Worm (Caenorhabditis elegans) whole organism, early embryonic: ENCODE results near the gene ZK622.1.
A peak's percentile ranks its signal among the peaks of the same experiment; 100 is the strongest.

Experiments
- B0310.2 ChIP-seq: sonication (generic microtip); optimal IDR thresholded peaks from 2 replicates; lab custom pipeline; 2016; ENCODE audit warnings: mild to moderate bottlenecking, missing genetic modification characterization, missing compliant biosample characterization
- F13C5.2 ChIP-seq: sonication (generic microtip); optimal IDR thresholded peaks from 2 replicates; lab custom pipeline; 2017; ENCODE audit warnings: mild to moderate bottlenecking, missing genetic modification characterization, inconsistent platforms, missing compliant biosample characterization
- aly-1 ChIP-seq: sonication (generic microtip); optimal IDR thresholded peaks from 2 replicates; lab custom pipeline; 2016; ENCODE audit warnings: missing genetic modification characterization, missing compliant biosample characterization
- ama-1 ChIP-seq: fragments of 150-350 bp; optimal IDR thresholded peaks from 2 replicates; lab custom pipeline; 2014
- ceh-13 ChIP-seq: fragments of 200-800 bp; sonication (Bioruptor generic); optimal IDR thresholded peaks from 2 replicates; lab custom pipeline; 2018; ENCODE audit warnings: mild to moderate bottlenecking, missing genetic modification characterization, missing compliant biosample characterization
- ceh-36 ChIP-seq: sonication (generic microtip); optimal IDR thresholded peaks from 2 replicates; lab custom pipeline; 2016; ENCODE audit warnings: missing genetic modification characterization, inconsistent platforms, missing compliant biosample characterization
- ets-7 ChIP-seq: sonication (generic microtip); optimal IDR thresholded peaks from 2 replicates; lab custom pipeline; 2016; ENCODE audit warnings: missing genotype, missing genetic modification characterization, missing compliant biosample characterization
- flt-1 ChIP-seq: fragments of 200-800 bp; sonication (Bioruptor generic); IDR thresholded peaks from 2 replicates; pipeline ENCODE4 v1.3.6; 2022; ENCODE audit warnings: missing genetic modification characterization, missing compliant biosample characterization
- hmbx-1 ChIP-seq: sonication (generic microtip); optimal IDR thresholded peaks from 2 replicates; lab custom pipeline; 2016; ENCODE audit warnings: mild to moderate bottlenecking, missing genetic modification characterization, missing compliant biosample characterization
- hmg-4 ChIP-seq: fragments of 200-800 bp; sonication (Bioruptor generic); optimal IDR thresholded peaks from 2 replicates; lab custom pipeline; 2018; ENCODE audit warnings: mild to moderate bottlenecking, missing genetic modification characterization, missing compliant biosample characterization
- hnd-1 ChIP-seq: sonication (generic microtip); optimal IDR thresholded peaks from 2 replicates; lab custom pipeline; 2016; ENCODE audit warnings: missing genetic modification characterization, missing compliant biosample characterization
- pes-1 ChIP-seq: fragments of 200-800 bp; sonication (Bioruptor generic); IDR thresholded peaks from 2 replicates; pipeline ENCODE4 v1.3.6; 2022; ENCODE audit warnings: missing genetic modification reagents, missing genetic modification characterization, missing compliant biosample characterization
- scrt-1 ChIP-seq: fragments of 200-800 bp; sonication (Bioruptor generic); IDR thresholded peaks from 2 replicates; pipeline ENCODE4 v1.3.6; 2022; ENCODE audit warnings: missing genetic modification characterization, missing compliant biosample characterization
- sea-1 ChIP-seq: fragments of 200-800 bp; sonication (Bioruptor generic); conservative IDR thresholded peaks from 2 replicates; pipeline ENCODE4 v1.3.6; 2022; ENCODE audit warnings: missing genetic modification characterization, missing compliant biosample characterization
- tbx-11 ChIP-seq: fragments of 200-800 bp; sonication (Bioruptor generic); IDR thresholded peaks from 2 replicates; pipeline ENCODE4 v1.3.6; 2022; ENCODE audit warnings: missing genetic modification characterization, missing compliant biosample characterization
- tbx-37 ChIP-seq: fragments of 200-800 bp; sonication (Bioruptor generic); conservative IDR thresholded peaks from 2 replicates; pipeline ENCODE4 v1.3.6; 2022; ENCODE audit warnings: missing genetic modification reagents, missing genetic modification characterization, missing compliant biosample characterization
- tra-4 ChIP-seq: sonication (generic microtip); optimal IDR thresholded peaks from 2 replicates; lab custom pipeline; 2017; ENCODE audit warnings: missing genetic modification characterization, missing compliant biosample characterization

Gene ZK622.1

ce11 chrII:5277780-5278179 lies 15.8 kb upstream of the ZK622.1 start:
- no peak for TF ChIP-seq ceh-36 (tag; lab: Kevin White, UChicago)
- TF ChIP-seq F13C5.2 (tag; lab: Kevin White, UChicago), result no peak
- TF ChIP-seq hmbx-1, result no peak
- no peak for TF ChIP-seq scrt-1 (GFP tag; lab: Robert Waterston, UW)
- no peak for TF ChIP-seq flt-1
- no peak for TF ChIP-seq hnd-1 (tag; lab: Kevin White, UChicago)
- no peak for TF ChIP-seq hmg-4 (GFP tag; lab: Kevin White, UChicago)
- TF ChIP-seq aly-1, result no peak
- no peak for TF ChIP-seq ama-1 (lab: Kevin White, UChicago)
- TF ChIP-seq tbx-37 (GFP tag; lab: Robert Waterston, UW), result no peak
- no peak for TF ChIP-seq ets-7
- TF ChIP-seq ceh-13, result no peak
- TF ChIP-seq pes-1 (GFP tag; lab: Robert Waterston, UW), result no peak
- TF ChIP-seq sea-1, result no peak
- no peak for TF ChIP-seq tra-4 (tag; lab: Kevin White, UChicago)
- TF ChIP-seq B0310.2 (tag; lab: Kevin White, UChicago), result no peak
- no peak for TF ChIP-seq tbx-11

DNA sequence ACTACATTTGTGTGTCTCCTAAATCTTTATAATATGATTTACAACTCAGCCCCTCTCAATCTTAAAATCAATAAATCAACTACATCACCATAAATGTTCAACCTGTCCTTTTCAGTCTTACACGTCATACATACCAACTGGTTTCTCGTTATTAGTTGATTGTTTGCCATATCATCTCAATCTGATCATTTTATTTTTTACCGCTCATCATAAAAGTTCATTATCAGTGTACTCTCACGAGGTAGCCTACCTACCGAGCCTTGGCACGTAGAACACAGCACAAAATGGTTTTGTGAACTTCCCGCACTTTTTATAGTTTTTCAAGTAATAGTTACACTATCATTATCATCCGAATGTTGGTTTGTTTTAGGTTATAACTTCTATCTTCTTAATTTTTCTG lies 12.5 kb upstream of the ZK622.1 start:
- TF ChIP-seq aly-1, result no peak
- TF ChIP-seq sea-1, result no peak

DNA sequence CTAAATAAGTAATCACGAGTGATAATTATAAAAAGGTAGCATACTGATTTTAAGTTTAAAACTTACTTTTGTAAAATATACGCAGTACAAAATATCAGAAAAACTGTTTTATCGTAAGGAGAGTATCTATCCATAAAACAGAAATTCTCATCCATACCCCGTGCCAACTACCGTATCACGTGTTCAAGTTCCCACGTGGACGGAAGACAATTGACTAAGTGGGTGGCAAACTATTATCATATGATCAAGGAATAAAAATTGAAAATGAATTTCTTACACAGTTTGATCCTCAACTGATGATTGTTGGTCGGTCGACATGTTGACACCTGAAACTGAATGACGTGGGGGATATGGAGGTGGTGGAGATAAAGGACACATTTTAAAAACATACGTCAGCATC lies 11.4 kb upstream of the ZK622.1 start, which contains the start of gene pmt-1:
Gene pmt-1 (minus strand): TSS at position 332 of the 400 bp plus-strand sequence.
- TF ChIP-seq tbx-11, result no peak

- TF ChIP-seq ets-7 (no peak), tbx-37 (GFP tag; lab: Robert Waterston, UW) (no peak), ama-1 (lab: Kevin White, UChicago) (no peak), sea-1 (no peak), tra-4 (tag; lab: Kevin White, UChicago) (no peak), hmg-4 (GFP tag; lab: Kevin White, UChicago) (no peak), ceh-13 (no peak), B0310.2 (tag; lab: Kevin White, UChicago) (no peak), hnd-1 (tag; lab: Kevin White, UChicago) (no peak), tbx-11 (no peak), pes-1 (GFP tag; lab: Robert Waterston, UW) (no peak), flt-1 (no peak), hmbx-1 (no peak), aly-1 (no peak), ceh-36 (tag; lab: Kevin White, UChicago) (no peak)
Observed at ce11 chrII:5282740-5283281, 10.8 kb upstream of the ZK622.1 start.

DNA sequence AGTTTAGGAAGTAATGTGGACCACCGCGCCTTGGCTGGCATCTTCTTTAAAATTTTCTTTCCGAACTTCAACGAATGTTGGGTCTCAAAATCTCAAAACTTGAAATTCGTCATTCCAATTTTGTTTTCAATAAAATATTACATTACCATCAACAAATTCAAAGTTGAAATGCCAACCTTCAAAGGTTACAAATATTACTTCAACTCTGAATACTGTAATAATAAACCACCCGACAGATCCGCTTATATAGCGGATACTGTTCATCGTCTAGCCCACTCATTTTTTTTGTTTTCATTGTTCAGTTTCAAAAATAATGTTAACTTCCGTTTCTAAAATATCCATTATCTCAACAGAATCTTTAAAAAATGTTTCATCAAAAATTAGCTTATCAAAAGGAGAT lies 8.6 kb upstream of the ZK622.1 start, which contains the start of gene gur-5:
Gene gur-5 (plus strand): TSS at position 301 of the 400 bp plus-strand sequence.
- no peak for TF ChIP-seq scrt-1 (GFP tag; lab: Robert Waterston, UW)
- TF ChIP-seq hmg-4 (GFP tag; lab: Kevin White, UChicago), result no peak
- no peak for TF ChIP-seq B0310.2 (tag; lab: Kevin White, UChicago)
- TF ChIP-seq pes-1 (GFP tag; lab: Robert Waterston, UW), result no peak
- TF ChIP-seq tbx-11, result no peak
- no peak for TF ChIP-seq hmbx-1
- no peak for TF ChIP-seq sea-1
- no peak for TF ChIP-seq hnd-1 (tag; lab: Kevin White, UChicago)
- TF ChIP-seq ama-1 (lab: Kevin White, UChicago), result no peak
- TF ChIP-seq ets-7, result no peak
- TF ChIP-seq tbx-37 (GFP tag; lab: Robert Waterston, UW), result no peak
- no peak for TF ChIP-seq ceh-36 (tag; lab: Kevin White, UChicago)

ce11 chrII:5289142-5289541 lies 4.5 kb upstream of the ZK622.1 start, which contains the start of gene ZK622.5:
Gene ZK622.5 (plus strand): TSS chrII:5289442.
- TF ChIP-seq hmbx-1, result no peak
- no peak for TF ChIP-seq tbx-37 (GFP tag; lab: Robert Waterston, UW)
- TF ChIP-seq tra-4 (tag; lab: Kevin White, UChicago), result no peak
- TF ChIP-seq flt-1, result no peak
- TF ChIP-seq B0310.2 (tag; lab: Kevin White, UChicago), result no peak
- TF ChIP-seq aly-1, result no peak
- no peak for TF ChIP-seq hnd-1 (tag; lab: Kevin White, UChicago)

ce11 chrII:5291051-5291450 lies 2.5 kb upstream of the ZK622.1 start:
- TF ChIP-seq ceh-13 (no peak), hmbx-1 (no peak), tbx-11 (no peak), hmg-4 (GFP tag; lab: Kevin White, UChicago) (no peak)

- TF ChIP-seq F13C5.2 (tag; lab: Kevin White, UChicago) (peak; percentile 91), B0310.2 (tag; lab: Kevin White, UChicago) (peak; percentile 75), ceh-13 (peak; percentile 88), sea-1 (peak; percentile 91), hnd-1 (tag; lab: Kevin White, UChicago) (peak; percentile 81), ceh-36 (tag; lab: Kevin White, UChicago) (peak; percentile 82), flt-1 (peak; percentile 93), aly-1 (peak; percentile 86), hmbx-1 (peak; percentile 73), hmg-4 (GFP tag; lab: Kevin White, UChicago) (peak; percentile 95), tbx-11 (peak; percentile 88), tbx-37 (GFP tag; lab: Robert Waterston, UW) (peak; percentile 81), ets-7 (peak; percentile 72), scrt-1 (GFP tag; lab: Robert Waterston, UW) (peak; percentile 90), tra-4 (tag; lab: Kevin White, UChicago) (peak; percentile 75), ama-1 (lab: Kevin White, UChicago) (no peak), pes-1 (GFP tag; lab: Robert Waterston, UW) (peak; percentile 94)
Observed at ce11 chrII:5292226-5292752, 1.3 kb upstream of the ZK622.1 start, which contains the start of gene ZK622.4. Gene ZK622.4 (plus strand): TSS chrII:5292702.
